Worm (Caenorhabditis elegans) whole organism, midembryonic: Measurements from ENCODE around the gene tpi-1.

Experiments
- T22C8.4 ChIP-seq: fragments of 200-800 bp; sonication (Bioruptor generic); IDR thresholded peaks from 2 replicates; pipeline ENCODE4 v1.3.6; 2022; ENCODE audit warnings: missing genetic modification characterization, missing compliant biosample characterization
- cog-1 ChIP-seq: sonication (generic microtip); optimal IDR thresholded peaks from 2 replicates; lab custom pipeline; 2016; ENCODE audit warnings: missing genetic modification characterization, missing compliant biosample characterization
- flt-1 ChIP-seq: fragments of 200-800 bp; sonication (Bioruptor generic); IDR thresholded peaks from 2 replicates; pipeline ENCODE4 v1.3.6; 2022; ENCODE audit warnings: missing genetic modification characterization, missing compliant biosample characterization
- klf-2 ChIP-seq: fragments of 200-800 bp; sonication (Bioruptor generic); conservative IDR thresholded peaks from 2 replicates; pipeline ENCODE4 v1.3.6; 2022; ENCODE audit warnings: missing genetic modification reagents, missing genetic modification characterization, missing compliant biosample characterization
- med-1 ChIP-seq: sonication (generic microtip); optimal IDR thresholded peaks from 2 replicates; lab custom pipeline; 2017; ENCODE audit warnings: missing genetic modification characterization, mild to moderate bottlenecking, missing compliant biosample characterization, antibody characterized with exemption, missing genetic modification reagents; ENCODE audit not compliant: insufficient read depth
- ref-1 ChIP-seq: fragments of 200-800 bp; sonication (Bioruptor generic); conservative IDR thresholded peaks from 2 replicates; pipeline ENCODE4 v1.3.6; 2022; ENCODE audit warnings: missing genetic modification reagents, missing genetic modification characterization, missing compliant biosample characterization
- tab-1 ChIP-seq: fragments of 200-800 bp; sonication (Bioruptor generic); IDR thresholded peaks from 2 replicates; pipeline ENCODE4 v1.3.6; 2022; ENCODE audit warnings: missing genetic modification characterization, missing compliant biosample characterization
- ztf-23 ChIP-seq: fragments of 200-800 bp; sonication (Bioruptor generic); IDR thresholded peaks from 2 replicates; pipeline ENCODE4 v1.3.6; 2022; ENCODE audit warnings: missing genetic modification reagents, missing genetic modification characterization, missing compliant biosample characterization
- ztf-29 ChIP-seq: fragments of 200-800 bp; sonication (Bioruptor generic); IDR thresholded peaks from 2 replicates; pipeline ENCODE4 v1.3.6; 2022; ENCODE audit warnings: missing genetic modification reagents, missing genetic modification characterization, missing compliant biosample characterization

tpi-1 gene

DNA sequence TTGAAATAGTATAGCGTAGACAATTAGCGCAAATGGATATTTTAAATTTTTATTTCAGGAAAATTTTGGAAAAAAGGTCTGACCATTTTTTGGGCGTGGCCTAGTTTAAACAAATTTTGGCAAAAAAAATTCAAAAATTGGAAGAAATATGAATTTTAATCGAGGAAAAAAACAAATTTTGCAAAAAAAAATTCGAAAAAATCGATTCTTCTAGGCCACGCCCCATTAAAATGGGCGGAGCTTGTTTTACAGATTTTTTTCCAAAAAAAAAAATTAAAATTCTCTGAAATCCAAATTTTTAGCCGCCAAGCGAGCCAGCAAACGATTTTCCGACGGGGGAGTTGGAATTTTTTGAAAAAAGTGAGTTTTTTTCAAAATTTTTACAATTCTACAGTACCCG is 10.3 kb upstream of the tpi-1 start, which contains the start of gene nadk-2:
TSS of gene nadk-2 (plus strand) at position 301 of the 400 bp plus-strand sequence.
- no peak for TF ChIP-seq ztf-29 (GFP tag; lab: Robert Waterston, UW)
- TF ChIP-seq ztf-23 (GFP tag; lab: Robert Waterston, UW): no peak
- TF ChIP-seq med-1 (GFP tag; lab: Kevin White, UChicago): no peak
- no peak for TF ChIP-seq T22C8.4 (GFP tag; lab: Robert Waterston, UW)
- TF ChIP-seq klf-2 (GFP tag; lab: Robert Waterston, UW): no peak
- TF ChIP-seq cog-1 (tag; lab: Kevin White, UChicago): no peak
- TF ChIP-seq tab-1: no peak
- TF ChIP-seq flt-1 (GFP tag; lab: Robert Waterston, UW): no peak
- TF ChIP-seq ref-1 (GFP tag; lab: Robert Waterston, UW): no peak

DNA sequence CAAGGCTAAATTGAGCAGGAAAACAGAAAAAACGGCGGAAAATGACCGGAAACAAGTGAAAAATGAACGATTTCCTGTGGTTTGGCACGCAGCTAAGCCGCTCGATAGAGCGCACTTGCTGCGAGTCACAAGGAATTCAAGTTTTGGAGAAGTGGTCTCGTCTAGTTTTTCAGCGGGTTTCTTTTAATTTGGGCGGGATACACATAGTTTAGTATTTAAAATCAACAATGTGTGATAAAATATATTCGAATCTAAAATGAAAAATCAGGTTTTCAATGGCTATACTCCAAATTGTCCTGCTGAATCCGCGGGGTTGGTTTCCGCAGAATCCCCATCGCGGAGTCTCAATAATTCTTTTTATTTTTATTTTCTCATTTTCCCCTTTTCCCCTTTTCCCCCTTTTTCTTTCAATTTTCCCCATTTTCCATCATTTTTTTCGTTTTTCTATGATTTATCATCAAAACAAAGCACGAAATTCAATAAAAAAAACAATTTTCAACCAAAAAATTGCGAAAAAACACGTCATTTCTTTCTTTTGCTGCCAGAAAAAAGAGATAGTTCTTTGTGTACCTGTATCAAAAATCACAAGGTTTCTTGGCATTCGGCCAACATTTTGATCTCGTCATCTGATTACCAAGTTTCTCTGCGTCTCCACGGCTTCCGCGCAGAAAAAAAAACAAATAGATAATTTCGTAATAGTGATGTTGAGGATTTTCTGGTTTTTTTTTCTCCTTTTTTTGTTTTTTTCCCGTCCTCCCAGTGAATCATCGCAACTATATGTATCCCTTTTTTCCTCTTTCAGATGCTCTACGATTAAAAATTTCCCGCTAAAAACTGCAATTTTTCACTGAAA is 3.4 kb upstream of the tpi-1 start, which contains the start of gene ippk-1:
TSS of gene ippk-1 (plus strand) at position 803 of the 853 bp plus-strand sequence.
- TF ChIP-seq T22C8.4 (GFP tag; lab: Robert Waterston, UW): peak; percentile 68
- TF ChIP-seq ztf-23 (GFP tag; lab: Robert Waterston, UW): peak; percentile 66; the same call in 1 of the 2 replicates
- no peak for TF ChIP-seq tab-1
- no peak for TF ChIP-seq med-1 (GFP tag; lab: Kevin White, UChicago)
- TF ChIP-seq klf-2 (GFP tag; lab: Robert Waterston, UW): peak; percentile 72
- no peak for TF ChIP-seq ztf-29 (GFP tag; lab: Robert Waterston, UW)
- TF ChIP-seq cog-1 (tag; lab: Kevin White, UChicago): peak; percentile 78
- 0 out of 2 replicates have a peak, but pooled peaks have one; percentile 24 for TF ChIP-seq ref-1 (GFP tag; lab: Robert Waterston, UW)
- no peak; the same call in none of the 2 replicates for TF ChIP-seq flt-1 (GFP tag; lab: Robert Waterston, UW)

DNA sequence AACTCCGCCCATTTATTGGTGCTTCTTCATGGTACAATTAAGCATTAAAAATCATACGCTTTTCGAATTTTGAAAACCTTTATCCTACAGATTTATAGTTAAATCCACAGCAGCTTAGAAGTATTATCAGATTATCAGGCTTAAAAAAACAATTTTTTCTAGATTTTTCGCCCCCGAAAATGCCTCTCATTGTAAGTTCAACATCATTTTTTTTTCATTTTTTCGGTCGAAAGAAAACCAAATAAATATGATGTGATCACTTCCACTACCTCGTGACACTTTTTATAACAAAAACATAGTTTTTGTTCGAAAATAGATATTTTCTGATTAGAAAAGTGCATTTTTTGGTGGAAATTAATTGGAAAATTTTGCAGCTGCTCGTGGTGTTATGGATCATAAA is 2.2 kb upstream of the tpi-1 start:
- TF ChIP-seq flt-1 (GFP tag; lab: Robert Waterston, UW): no peak
- no peak for TF ChIP-seq ztf-29 (GFP tag; lab: Robert Waterston, UW)
- TF ChIP-seq T22C8.4 (GFP tag; lab: Robert Waterston, UW): no peak
- TF ChIP-seq med-1 (GFP tag; lab: Kevin White, UChicago): no peak
- TF ChIP-seq cog-1 (tag; lab: Kevin White, UChicago): no peak
- TF ChIP-seq ztf-23 (GFP tag; lab: Robert Waterston, UW): no peak
- no peak for TF ChIP-seq tab-1
- no peak for TF ChIP-seq ref-1 (GFP tag; lab: Robert Waterston, UW)
- no peak for TF ChIP-seq klf-2 (GFP tag; lab: Robert Waterston, UW)

DNA sequence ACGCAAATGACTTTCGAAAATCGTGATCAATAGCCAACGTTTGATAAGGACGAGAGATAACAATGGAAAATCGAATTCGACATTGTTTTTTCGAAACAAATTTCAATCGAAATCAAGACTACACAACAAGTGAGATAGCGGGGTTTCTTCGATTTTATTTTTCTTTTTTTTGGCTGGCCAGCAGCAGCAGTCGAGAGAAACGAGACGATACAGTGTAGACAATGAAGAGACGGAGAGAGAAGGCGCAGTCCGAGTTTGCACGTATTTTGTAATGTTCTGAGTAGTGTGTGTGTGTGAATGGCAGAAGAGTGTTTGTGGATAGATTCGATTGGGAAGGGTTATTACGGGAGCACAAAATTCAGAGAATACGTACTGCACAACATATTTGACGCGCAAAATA is 1.2 kb upstream of the tpi-1 start:
- no peak for TF ChIP-seq tab-1
- TF ChIP-seq klf-2 (GFP tag; lab: Robert Waterston, UW): no peak
- no peak for TF ChIP-seq ztf-23 (GFP tag; lab: Robert Waterston, UW)
- TF ChIP-seq ztf-29 (GFP tag; lab: Robert Waterston, UW): no peak
- no peak for TF ChIP-seq cog-1 (tag; lab: Kevin White, UChicago)
- no peak for TF ChIP-seq med-1 (GFP tag; lab: Kevin White, UChicago)
- TF ChIP-seq flt-1 (GFP tag; lab: Robert Waterston, UW): no peak
- no peak for TF ChIP-seq T22C8.4 (GFP tag; lab: Robert Waterston, UW)
- TF ChIP-seq ref-1 (GFP tag; lab: Robert Waterston, UW): no peak

DNA sequence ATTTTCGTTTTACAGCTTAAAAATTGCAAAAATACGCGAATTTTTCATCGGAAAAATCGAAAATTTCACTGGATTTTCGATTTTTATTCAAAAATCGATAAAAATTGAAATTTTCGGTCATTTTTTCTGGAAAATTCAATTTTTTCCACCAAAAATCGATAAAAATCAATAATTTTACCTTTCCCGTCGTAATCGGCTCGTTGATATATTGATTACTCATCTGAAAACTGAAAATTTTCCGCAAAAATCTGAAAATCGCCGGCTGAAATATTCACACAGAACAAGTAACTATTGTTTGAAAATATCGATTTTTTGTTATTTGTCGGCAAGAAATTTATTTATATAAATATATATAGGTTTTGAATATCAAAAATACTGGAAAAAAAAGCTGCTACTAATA is 2.4 kb downstream of the tpi-1 start, which contains the start of gene cyn-16:
TSS of gene cyn-16 (minus strand) at position 227 of the 400 bp plus-strand sequence.
- TF ChIP-seq ref-1 (GFP tag; lab: Robert Waterston, UW) (no peak), T22C8.4 (GFP tag; lab: Robert Waterston, UW) (0 out of 2 replicates have a peak, but pooled peaks have one; percentile 15)

DNA sequence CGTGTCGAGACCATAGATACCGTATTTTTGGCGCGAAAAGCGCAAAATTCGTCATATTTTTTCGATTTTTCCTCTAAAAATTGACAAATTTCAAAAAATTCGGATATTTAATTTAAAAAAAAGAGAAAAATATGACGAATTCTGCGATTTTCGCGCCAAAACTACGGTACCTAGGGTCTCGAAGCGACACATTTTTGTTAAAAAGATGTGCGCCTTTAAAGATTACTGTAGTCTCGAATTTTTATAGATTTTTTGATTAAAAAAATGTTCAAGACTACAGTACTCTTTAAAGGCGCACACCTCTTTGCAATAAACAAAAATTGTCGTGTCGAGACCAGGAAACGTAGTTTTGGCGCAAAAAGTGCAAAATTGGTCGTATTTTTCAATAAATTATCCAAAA is 2.9 kb downstream of the tpi-1 start:
- no peak for TF ChIP-seq med-1 (GFP tag; lab: Kevin White, UChicago)
- TF ChIP-seq ztf-29 (GFP tag; lab: Robert Waterston, UW): no peak
- no peak for TF ChIP-seq ref-1 (GFP tag; lab: Robert Waterston, UW)
- TF ChIP-seq ztf-23 (GFP tag; lab: Robert Waterston, UW): no peak
- TF ChIP-seq T22C8.4 (GFP tag; lab: Robert Waterston, UW): no peak
- no peak for TF ChIP-seq flt-1 (GFP tag; lab: Robert Waterston, UW)
- TF ChIP-seq cog-1 (tag; lab: Kevin White, UChicago): no peak
- TF ChIP-seq tab-1: no peak

DNA sequence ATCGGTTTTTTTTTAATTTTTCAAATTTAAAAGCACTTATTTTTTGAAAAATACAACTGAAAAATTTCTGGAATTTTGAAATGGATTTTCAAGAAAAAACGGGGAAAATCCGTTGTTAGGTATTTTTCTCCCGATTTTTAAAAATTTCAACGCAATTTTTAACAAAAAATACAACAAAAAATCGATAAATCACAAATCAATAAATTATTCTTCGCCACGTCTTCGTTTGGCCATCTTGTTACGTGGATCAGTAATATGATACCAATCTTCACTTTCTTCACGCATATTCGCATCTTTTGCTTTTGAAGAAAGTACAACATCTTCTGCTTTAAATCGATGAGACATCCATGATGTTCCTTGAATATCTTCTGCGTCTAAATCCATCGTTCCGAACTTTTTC is 10.2 kb downstream of the tpi-1 start:
- TF ChIP-seq tab-1 (no peak), T22C8.4 (GFP tag; lab: Robert Waterston, UW) (0 out of 2 replicates have a peak, but pooled peaks have one; percentile 17), cog-1 (tag; lab: Kevin White, UChicago) (no peak)

DNA sequence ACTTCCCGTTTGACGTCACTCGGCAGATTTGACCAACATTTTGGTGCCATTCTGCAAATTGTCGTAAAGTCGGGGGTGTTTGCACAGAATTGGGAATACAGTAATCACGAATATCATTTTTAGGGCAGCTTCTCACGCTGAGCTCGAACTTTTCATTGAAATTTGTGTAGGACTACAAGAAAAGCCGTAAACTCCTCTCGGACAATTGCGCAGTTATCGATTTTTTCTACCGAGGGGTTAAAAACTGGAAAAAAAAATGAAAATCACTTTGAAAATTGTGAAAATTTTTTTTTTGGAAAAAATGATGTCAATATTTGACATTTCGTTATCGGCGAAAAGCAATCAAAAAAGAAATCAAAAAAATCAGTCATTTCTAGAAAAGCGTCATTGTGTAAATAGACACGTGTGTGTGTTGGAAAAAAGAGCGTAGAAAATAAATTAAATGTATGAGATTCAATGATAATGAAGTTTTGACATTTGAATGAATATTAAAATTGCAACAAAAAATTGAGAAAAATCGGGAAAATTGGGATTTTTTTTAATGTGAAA is 11.2 kb downstream of the tpi-1 start, which contains the start of gene Y17G7B.8:
TSS of gene Y17G7B.8 (minus strand) at position 51 of the 549 bp plus-strand sequence.
- TF ChIP-seq cog-1 (tag; lab: Kevin White, UChicago) (no peak), flt-1 (GFP tag; lab: Robert Waterston, UW) (no peak), T22C8.4 (GFP tag; lab: Robert Waterston, UW) (no peak), tab-1 (no peak), ref-1 (GFP tag; lab: Robert Waterston, UW) (no peak)

DNA sequence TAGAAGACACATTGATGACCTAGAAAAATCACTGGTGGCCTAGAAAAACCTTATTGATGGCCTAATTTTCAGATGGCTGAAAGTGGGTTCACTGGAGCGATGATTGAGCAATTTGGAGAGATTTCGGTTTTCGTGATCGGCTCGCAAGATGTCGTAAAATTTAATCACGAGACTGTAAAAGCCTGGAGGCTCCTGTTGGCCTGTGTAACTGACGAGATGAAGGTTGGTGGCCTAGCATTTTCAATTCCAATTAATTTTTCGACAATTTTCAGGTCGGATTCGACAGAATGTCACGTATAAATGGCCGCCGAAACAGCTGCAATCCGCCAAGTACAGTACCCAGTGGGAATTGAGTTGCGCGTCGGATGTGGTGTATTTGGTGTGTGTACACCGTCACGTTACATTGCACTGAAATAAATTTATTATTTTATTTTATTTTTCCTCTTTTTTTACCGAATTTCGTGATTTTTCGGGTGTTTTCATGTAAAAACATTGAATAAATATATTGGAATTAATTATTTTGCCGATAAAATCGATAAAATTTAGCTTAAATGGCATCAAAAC is 15.5 kb downstream of the tpi-1 start, which contains the start of gene Y17G7B.12:
TSS of gene Y17G7B.12 (plus strand) at position 547 of the 564 bp plus-strand sequence.
- TF ChIP-seq flt-1 (GFP tag; lab: Robert Waterston, UW) (no peak), cog-1 (tag; lab: Kevin White, UChicago) (no peak), tab-1 (no peak), T22C8.4 (GFP tag; lab: Robert Waterston, UW) (no peak), ref-1 (GFP tag; lab: Robert Waterston, UW) (no peak), med-1 (GFP tag; lab: Kevin White, UChicago) (no peak), ztf-29 (GFP tag; lab: Robert Waterston, UW) (no peak), ztf-23 (GFP tag; lab: Robert Waterston, UW) (no peak), klf-2 (GFP tag; lab: Robert Waterston, UW) (no peak)
